Worm (Caenorhabditis elegans) whole organism, midembryonic: ENCODE results near the gene Y38H6C.20.

Source experiments
- T22C8.4 ChIP-seq: fragments of 200-800 bp; sonication (Bioruptor generic); IDR thresholded peaks from 2 replicates; pipeline ENCODE4 v1.3.6; 2022; ENCODE audit warnings: missing genetic modification characterization, missing compliant biosample characterization
- cog-1 ChIP-seq: sonication (generic microtip); optimal IDR thresholded peaks from 2 replicates; lab custom pipeline; 2016; ENCODE audit warnings: missing genetic modification characterization, missing compliant biosample characterization
- flt-1 ChIP-seq: fragments of 200-800 bp; sonication (Bioruptor generic); IDR thresholded peaks from 2 replicates; pipeline ENCODE4 v1.3.6; 2022; ENCODE audit warnings: missing genetic modification characterization, missing compliant biosample characterization
- klf-2 ChIP-seq: fragments of 200-800 bp; sonication (Bioruptor generic); conservative IDR thresholded peaks from 2 replicates; pipeline ENCODE4 v1.3.6; 2022; ENCODE audit warnings: missing genetic modification reagents, missing genetic modification characterization, missing compliant biosample characterization
- med-1 ChIP-seq: sonication (generic microtip); optimal IDR thresholded peaks from 2 replicates; lab custom pipeline; 2017; ENCODE audit warnings: missing genetic modification characterization, mild to moderate bottlenecking, missing compliant biosample characterization, antibody characterized with exemption, missing genetic modification reagents; ENCODE audit not compliant: insufficient read depth
- ref-1 ChIP-seq: fragments of 200-800 bp; sonication (Bioruptor generic); conservative IDR thresholded peaks from 2 replicates; pipeline ENCODE4 v1.3.6; 2022; ENCODE audit warnings: missing genetic modification reagents, missing genetic modification characterization, missing compliant biosample characterization
- ztf-23 ChIP-seq: fragments of 200-800 bp; sonication (Bioruptor generic); IDR thresholded peaks from 2 replicates; pipeline ENCODE4 v1.3.6; 2022; ENCODE audit warnings: missing genetic modification reagents, missing genetic modification characterization, missing compliant biosample characterization
- ztf-29 ChIP-seq: fragments of 200-800 bp; sonication (Bioruptor generic); IDR thresholded peaks from 2 replicates; pipeline ENCODE4 v1.3.6; 2022; ENCODE audit warnings: missing genetic modification reagents, missing genetic modification characterization, missing compliant biosample characterization

DNA sequence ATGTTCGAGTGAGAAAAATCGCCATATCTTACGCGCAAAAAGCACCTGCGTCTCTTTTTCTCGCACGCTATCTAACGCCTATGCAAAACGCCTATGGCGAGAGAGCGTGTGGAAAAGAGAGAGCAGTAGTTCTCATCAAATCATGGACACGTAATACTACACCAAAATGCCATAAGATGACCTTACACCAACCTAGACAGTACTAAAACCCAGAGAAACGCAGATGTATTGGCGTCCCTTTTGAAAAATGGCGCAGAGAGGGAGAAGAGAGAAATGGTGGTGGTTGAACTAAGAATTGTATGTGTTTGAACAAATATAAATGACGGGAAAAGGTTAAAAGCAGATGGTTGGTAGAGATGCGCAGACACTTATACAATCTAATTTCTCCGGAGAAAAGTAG, 11.9 kb downstream of the Y38H6C.20 start, which contains the start of gene Y38H6C.16:
- no peak for TF ChIP-seq ztf-29 (GFP tag; lab: Robert Waterston, UW)
- TF ChIP-seq klf-2 (GFP tag; lab: Robert Waterston, UW) = no peak
- no peak for TF ChIP-seq ref-1 (GFP tag; lab: Robert Waterston, UW)
- TF ChIP-seq ztf-23 = no peak
- TF ChIP-seq flt-1 = no peak
- no peak for TF ChIP-seq T22C8.4 (GFP tag; lab: Robert Waterston, UW)
- TF ChIP-seq med-1 (GFP tag; lab: Kevin White, UChicago) = no peak
- TF ChIP-seq cog-1 = no peak
